Fruit fly (Drosophila melanogaster): ENCODE measurements around the gene RpL7A.

DNA sequence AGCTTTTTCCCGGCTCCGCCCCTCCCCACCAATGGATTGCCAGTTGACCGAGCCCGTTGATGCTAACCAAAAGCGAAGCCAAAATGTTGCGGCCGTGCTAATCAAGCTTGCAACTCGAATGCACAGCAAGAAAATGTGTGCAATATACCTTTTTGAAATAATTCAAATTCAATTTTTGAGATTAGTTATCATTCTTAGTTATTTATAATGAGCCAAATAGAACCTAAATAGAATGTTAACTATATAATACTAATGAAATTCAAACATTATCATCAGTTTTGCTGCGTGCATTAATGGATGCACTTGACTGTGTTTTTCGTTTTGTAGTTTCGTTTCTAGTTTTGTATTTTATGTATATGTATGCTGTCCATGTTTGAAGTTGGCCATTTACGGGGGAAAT is 9.2 kb upstream of the RpL7A start:
- no peak for TF ChIP-seq CG8478 (optimal IDR thresholded peaks at IDR 0.05)
- no peak for TF ChIP-seq CTCF (optimal IDR thresholded peaks at IDR 0.05)

Measured in S2 (cell line).